Comparison of ENCODE assay signal across 1 fruit fly cellular context in the genomic region with DNA sequence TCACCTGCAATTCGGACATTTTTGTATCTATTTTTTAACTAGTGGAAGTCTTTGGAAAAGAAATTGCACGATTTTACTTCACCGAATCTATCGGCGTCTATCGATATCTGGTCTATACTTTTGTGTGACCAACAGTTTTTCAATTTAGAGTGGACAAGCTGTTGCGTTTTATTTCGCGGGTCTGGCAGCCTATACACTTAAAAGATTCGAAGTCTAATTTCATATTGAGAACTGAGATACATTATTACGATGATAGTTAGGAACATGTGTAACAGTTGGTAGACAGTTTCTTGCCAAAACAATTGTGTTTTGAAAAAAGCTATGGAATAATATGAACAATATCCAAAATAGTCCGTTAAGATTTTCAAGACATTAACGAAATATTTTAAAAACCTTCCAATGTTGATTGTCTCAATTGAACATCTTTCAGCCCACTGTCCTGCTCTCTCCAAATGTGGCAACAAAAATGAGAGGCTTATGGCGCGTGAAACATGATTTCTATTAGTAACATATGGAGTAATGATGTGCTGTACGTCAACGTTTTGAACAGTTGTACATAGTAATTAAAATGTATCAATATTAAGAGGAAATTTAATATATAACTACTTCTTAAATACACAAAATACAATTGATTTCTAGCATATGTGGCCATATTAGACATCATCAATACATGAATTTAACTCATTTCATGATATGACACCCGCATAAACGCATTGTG.
TF ChIP-seq lines count a peak whose summit lies in the region.

A gene (minus strand): TSS at position 146 of the 718 bp plus-strand sequence.

TF ChIP-seq in whole organism, embryonic, 481 proteins besides CTCF, POLR2A, EP300 and RAD21 (continued from another document and continues in another):
- peak; percentile 95 for TF ChIP-seq Dip3 (GFP tag; optimal IDR thresholded peaks at IDR 0.05; lab: Kevin White, UChicago)
- TF ChIP-seq amos (GFP tag; IDR thresholded peaks at IDR 0.05; lab: Robert Waterston, UW; ENCODE audit: partially characterized antibody): peak; percentile 81
- peak; percentile 89 for TF ChIP-seq sens-2 (GFP tag; IDR thresholded peaks at IDR 0.05; lab: Robert Waterston, UW)
- TF ChIP-seq Stat92E (GFP tag; optimal IDR thresholded peaks at IDR 0.05; lab: Kevin White, UChicago): peak in 1 of 3 experiments; percentile 97
- peak; percentile 71 for TF ChIP-seq CG1024 (GFP tag; IDR thresholded peaks at IDR 0.05; lab: Robert Waterston, UW)
- TF ChIP-seq chinmo (GFP tag; IDR thresholded peaks at IDR 0.05; lab: Robert Waterston, UW; ENCODE audit: partially characterized antibody): peak; percentile 57; the same call in 1 of the 4 replicates
- TF ChIP-seq CG12299 (tag; optimal IDR thresholded peaks at IDR 0.05; lab: Kevin White, UChicago): peak; percentile 99
- peak; percentile 96 for TF ChIP-seq CG11723 (GFP tag; optimal IDR thresholded peaks at IDR 0.05; lab: Kevin White, UChicago)
- peak; percentile 88 for TF ChIP-seq klu (GFP tag; IDR thresholded peaks at IDR 0.05; lab: Robert Waterston, UW)
- peak; percentile 57; the same call in 2 of the 3 replicates for TF ChIP-seq jigr1 (GFP tag; IDR thresholded peaks at IDR 0.05; lab: Robert Waterston, UW)
- TF ChIP-seq slp2 (GFP tag; optimal IDR thresholded peaks at IDR 0.05; lab: Kevin White, UChicago): peak; percentile 91
- peak; percentile 90 for TF ChIP-seq NK7.1 (GFP tag; optimal IDR thresholded peaks at IDR 0.05; lab: Kevin White, UChicago)
- peak; percentile 98 for TF ChIP-seq CG4282 (GFP tag; optimal IDR thresholded peaks at IDR 0.05; lab: Kevin White, UChicago)
- peak; percentile 77 for TF ChIP-seq knrl (GFP tag; IDR thresholded peaks at IDR 0.05; lab: Robert Waterston, UW; ENCODE audit: partially characterized antibody)
- TF ChIP-seq CG2120 (GFP tag; optimal IDR thresholded peaks at IDR 0.05; lab: Kevin White, UChicago): peak; percentile 98
- TF ChIP-seq Elba2 (GFP tag; optimal IDR thresholded peaks at IDR 0.05; lab: Kevin White, UChicago): peak; percentile 60
- TF ChIP-seq stc (GFP tag; IDR thresholded peaks at IDR 0.05; lab: Robert Waterston, UW): peak; percentile 81
- peak; percentile 74 for TF ChIP-seq bigmax (GFP tag; optimal IDR thresholded peaks at IDR 0.05; lab: Kevin White, UChicago)
- peak; percentile 99 for TF ChIP-seq CG10543 (GFP tag; optimal IDR thresholded peaks at IDR 0.05; lab: Kevin White, UChicago)
- TF ChIP-seq gsb-n (tag; optimal IDR thresholded peaks at IDR 0.05; lab: Kevin White, UChicago): peak; percentile 98
- peak; percentile 97 for TF ChIP-seq CG12769 (tag; optimal IDR thresholded peaks at IDR 0.05; lab: Kevin White, UChicago)
- peak; percentile 76 for TF ChIP-seq Oaz (GFP tag; IDR thresholded peaks at IDR 0.05; lab: Robert Waterston, UW)
- TF ChIP-seq CG30020 (tag; optimal IDR thresholded peaks at IDR 0.05; lab: Kevin White, UChicago): peak; percentile 90
- TF ChIP-seq fru (optimal IDR thresholded peaks at IDR 0.05; lab: Kevin White, UChicago): no peak
- peak; percentile 93 for TF ChIP-seq Ptx1 (GFP tag; IDR thresholded peaks at IDR 0.05; lab: Robert Waterston, UW)
- peak; percentile 97 for TF ChIP-seq CHES-1-like (GFP tag; optimal IDR thresholded peaks at IDR 0.05; lab: Kevin White, UChicago)
- TF ChIP-seq ssp (GFP tag; IDR thresholded peaks at IDR 0.05; lab: Robert Waterston, UW): peak; percentile 87
- peak; percentile 84 for TF ChIP-seq TFAM (GFP tag; optimal IDR thresholded peaks at IDR 0.05; lab: Kevin White, UChicago)
- peak; percentile 86 for TF ChIP-seq CG11085 (GFP tag; IDR thresholded peaks at IDR 0.05; lab: Robert Waterston, UW)
- peak; percentile 78 for TF ChIP-seq danr (GFP tag; IDR thresholded peaks at IDR 0.05; lab: Robert Waterston, UW)
- TF ChIP-seq CG11504 (tag; optimal IDR thresholded peaks at IDR 0.05; lab: Kevin White, UChicago): peak; percentile 96
- TF ChIP-seq Hr39 (optimal IDR thresholded peaks at IDR 0.05; lab: Kevin White, UChicago): no peak
- TF ChIP-seq CG2712 (tag; optimal IDR thresholded peaks at IDR 0.05; lab: Kevin White, UChicago): peak; percentile 99
- peak; percentile 98 for TF ChIP-seq CG6765 (GFP tag; optimal IDR thresholded peaks at IDR 0.05; lab: Kevin White, UChicago)
- TF ChIP-seq pfk (GFP tag; optimal IDR thresholded peaks at IDR 0.05; lab: Kevin White, UChicago): peak; percentile 71
- peak; percentile 96 for TF ChIP-seq CG10209 (GFP tag; optimal IDR thresholded peaks at IDR 0.05; lab: Kevin White, UChicago)
- TF ChIP-seq Side (GFP tag; optimal IDR thresholded peaks at IDR 0.05; lab: Kevin White, UChicago): peak; percentile 97
- no peak for TF ChIP-seq Tbp (GFP tag; optimal IDR thresholded peaks at IDR 0.05; lab: Kevin White, UChicago)
- peak; percentile 93 for TF ChIP-seq CG7745 (tag; optimal IDR thresholded peaks at IDR 0.05; lab: Kevin White, UChicago)
- TF ChIP-seq D (optimal IDR thresholded peaks at IDR 0.05; lab: Kevin White, UChicago): no peak
- peak; percentile 95 for TF ChIP-seq D (GFP tag; optimal IDR thresholded peaks at IDR 0.05; lab: Kevin White, UChicago)
- peak; percentile 99 for TF ChIP-seq zf30C (GFP tag; optimal IDR thresholded peaks at IDR 0.05; lab: Kevin White, UChicago)
- TF ChIP-seq dimm (GFP tag; IDR thresholded peaks at IDR 0.05; lab: Robert Waterston, UW): peak; percentile 79
- peak; percentile 75 for TF ChIP-seq emc (GFP tag; optimal IDR thresholded peaks at IDR 0.05; lab: Kevin White, UChicago)
- TF ChIP-seq Ssrp (tag; optimal IDR thresholded peaks at IDR 0.05; lab: Kevin White, UChicago): peak; percentile 93
- TF ChIP-seq CG1602 (GFP tag; optimal IDR thresholded peaks at IDR 0.05; lab: Kevin White, UChicago): peak; percentile 86
- TF ChIP-seq Hand (GFP tag; optimal IDR thresholded peaks at IDR 0.05; lab: Kevin White, UChicago): peak; percentile 99
- TF ChIP-seq pb (GFP tag; optimal IDR thresholded peaks at IDR 0.05; lab: Kevin White, UChicago): peak; percentile 90
- TF ChIP-seq disco-r (GFP tag; optimal IDR thresholded peaks at IDR 0.05; lab: Kevin White, UChicago): peak; percentile 82
- TF ChIP-seq CG1529 (GFP tag; optimal IDR thresholded peaks at IDR 0.05; lab: Kevin White, UChicago): peak; percentile 94
- TF ChIP-seq CG4820 (GFP tag; optimal IDR thresholded peaks at IDR 0.05; lab: Kevin White, UChicago): peak; percentile 100
- peak; percentile 59; the same call in 1 of the 2 replicates for TF ChIP-seq tna (GFP tag; IDR thresholded peaks at IDR 0.05; lab: Robert Waterston, UW; ENCODE audit: partially characterized antibody)
- TF ChIP-seq B-H2 (GFP tag; optimal IDR thresholded peaks at IDR 0.05; lab: Kevin White, UChicago): peak; percentile 97
- peak; percentile 91 for TF ChIP-seq CG6272 (GFP tag; IDR thresholded peaks at IDR 0.05; lab: Robert Waterston, UW)
- no peak for TF ChIP-seq cg (GFP tag; optimal IDR thresholded peaks at IDR 0.05; lab: Kevin White, UChicago)
- peak; percentile 91 for TF ChIP-seq Lhr (GFP tag; optimal IDR thresholded peaks at IDR 0.05; lab: Kevin White, UChicago)
- peak; percentile 78 for TF ChIP-seq CG18011 (GFP tag; optimal IDR thresholded peaks at IDR 0.05; lab: Kevin White, UChicago)
- TF ChIP-seq Nf-YC (tag; optimal IDR thresholded peaks at IDR 0.05; lab: Kevin White, UChicago): peak; percentile 93
- TF ChIP-seq Dek (tag; optimal IDR thresholded peaks at IDR 0.05; lab: Kevin White, UChicago): peak; percentile 94
- peak; percentile 96 for TF ChIP-seq CG18619 (GFP tag; optimal IDR thresholded peaks at IDR 0.05; lab: Kevin White, UChicago)
- TF ChIP-seq esg (GFP tag; conservative IDR thresholded peaks at IDR 0.05; lab: Robert Waterston, UW): peak; percentile 88
- peak; percentile 94 for TF ChIP-seq CG18476 (GFP tag; optimal IDR thresholded peaks at IDR 0.05; lab: Kevin White, UChicago)
- TF ChIP-seq ind (GFP tag; optimal IDR thresholded peaks at IDR 0.05; lab: Kevin White, UChicago): peak; percentile 92
- TF ChIP-seq maf-S (GFP tag; optimal IDR thresholded peaks at IDR 0.05; lab: Kevin White, UChicago): peak; percentile 95
- TF ChIP-seq sens (GFP tag; lab: Kevin White, UChicago): peak; percentile 99
- TF ChIP-seq gcm2 (GFP tag; optimal IDR thresholded peaks at IDR 0.05; lab: Kevin White, UChicago): peak; percentile 82
- TF ChIP-seq Scr (GFP tag; IDR thresholded peaks at IDR 0.05; lab: Robert Waterston, UW; ENCODE audit: partially characterized antibody): peak; percentile 78
- TF ChIP-seq CG3407 (GFP tag; optimal IDR thresholded peaks at IDR 0.05; lab: Kevin White, UChicago): peak; percentile 91
- TF ChIP-seq C15 (GFP tag; IDR thresholded peaks at IDR 0.05; lab: Robert Waterston, UW): peak; percentile 90
- TF ChIP-seq CG34224 (GFP tag; IDR thresholded peaks at IDR 0.05; lab: Robert Waterston, UW; ENCODE audit: partially characterized antibody): peak; percentile 83; the same call in 2 of the 3 replicates
- TF ChIP-seq CG10366 (GFP tag; IDR thresholded peaks at IDR 0.05; lab: Robert Waterston, UW): peak; percentile 78
- TF ChIP-seq Awh (GFP tag; IDR thresholded peaks at IDR 0.05; lab: Robert Waterston, UW): peak; percentile 86
- TF ChIP-seq HLH4C (GFP tag; IDR thresholded peaks at IDR 0.05; lab: Robert Waterston, UW; ENCODE audit: partially characterized antibody): peak; percentile 68; the same call in 1 of the 3 replicates
- peak; percentile 68 for TF ChIP-seq ato (GFP tag; IDR thresholded peaks at IDR 0.05; lab: Robert Waterston, UW; ENCODE audit: partially characterized antibody)
- peak; percentile 98 for TF ChIP-seq CG2202 (tag; optimal IDR thresholded peaks at IDR 0.05; lab: Kevin White, UChicago)
- TF ChIP-seq Sox100B (GFP tag; optimal IDR thresholded peaks at IDR 0.05; lab: Kevin White, UChicago): peak; percentile 97
- peak; percentile 90 for TF ChIP-seq HLH3B (GFP tag; IDR thresholded peaks at IDR 0.05; lab: Robert Waterston, UW)
- TF ChIP-seq dmrt11E (tag; optimal IDR thresholded peaks at IDR 0.05; lab: Kevin White, UChicago): peak; percentile 98
- TF ChIP-seq CG7963 (GFP tag; IDR thresholded peaks at IDR 0.05; lab: Robert Waterston, UW; ENCODE audit: partially characterized antibody): peak; percentile 68; the same call in 2 of the 3 replicates
- peak; percentile 88 for TF ChIP-seq Myb (GFP tag; optimal IDR thresholded peaks at IDR 0.05; lab: Kevin White, UChicago)
- TF ChIP-seq CG17328 (GFP tag; IDR thresholded peaks at IDR 0.05; lab: Robert Waterston, UW): peak; percentile 81
- TF ChIP-seq rib (GFP tag; IDR thresholded peaks at IDR 0.05; lab: Robert Waterston, UW): peak; percentile 84
- TF ChIP-seq CG14860 (GFP tag; IDR thresholded peaks at IDR 0.05; lab: Robert Waterston, UW; ENCODE audit: partially characterized antibody): peak; percentile 74
- peak; percentile 99 for TF ChIP-seq PHDP (tag; optimal IDR thresholded peaks at IDR 0.05; lab: Kevin White, UChicago)
- TF ChIP-seq Camta (GFP tag; optimal IDR thresholded peaks at IDR 0.05; lab: Kevin White, UChicago): peak; percentile 95
- peak; percentile 83 for TF ChIP-seq CG10274 (GFP tag; optimal IDR thresholded peaks at IDR 0.05; lab: Kevin White, UChicago)
- peak; percentile 97 for TF ChIP-seq Spps (tag; optimal IDR thresholded peaks at IDR 0.05; lab: Kevin White, UChicago)
- peak; percentile 80 for TF ChIP-seq Rx (GFP tag; IDR thresholded peaks at IDR 0.05; lab: Robert Waterston, UW)
- peak; percentile 93 for TF ChIP-seq lmd (GFP tag; IDR thresholded peaks at IDR 0.05; lab: Robert Waterston, UW)
- peak; percentile 91 for TF ChIP-seq Ets97D (GFP tag; optimal IDR thresholded peaks at IDR 0.05; lab: Kevin White, UChicago)
- peak; percentile 95 for TF ChIP-seq CG1603 (tag; optimal IDR thresholded peaks at IDR 0.05; lab: Kevin White, UChicago)
- peak; percentile 95 for TF ChIP-seq fd64A (GFP tag; optimal IDR thresholded peaks at IDR 0.05; lab: Kevin White, UChicago)
- TF ChIP-seq CG11093 (GFP tag; IDR thresholded peaks at IDR 0.05; lab: Robert Waterston, UW): peak; percentile 84
- TF ChIP-seq CG6689 (GFP tag; IDR thresholded peaks at IDR 0.05; lab: Robert Waterston, UW): peak; percentile 88
- peak; percentile 93 to 96 for TF ChIP-seq dpn (GFP tag; optimal IDR thresholded peaks at IDR 0.05; lab: Kevin White, UChicago)
- peak; percentile 89 for TF ChIP-seq unc-4 (GFP tag; IDR thresholded peaks at IDR 0.05; lab: Robert Waterston, UW; ENCODE audit: partially characterized antibody)
- TF ChIP-seq vvl (GFP tag; IDR thresholded peaks at IDR 0.05; lab: Robert Waterston, UW): peak; percentile 95
- TF ChIP-seq CG14014 (GFP tag; IDR thresholded peaks at IDR 0.05; lab: Robert Waterston, UW): peak; percentile 93
- peak; percentile 92 for TF ChIP-seq en (GFP tag; optimal IDR thresholded peaks at IDR 0.05; lab: Kevin White, UChicago)
- peak; percentile 99 for TF ChIP-seq Med (GFP tag; lab: Kevin White, UChicago)
- peak; percentile 88 for TF ChIP-seq Ada2b (GFP tag; IDR thresholded peaks at IDR 0.05; lab: Robert Waterston, UW)
- peak; percentile 84 for TF ChIP-seq MBD-R2 (GFP tag; IDR thresholded peaks at IDR 0.05; lab: Robert Waterston, UW)
- TF ChIP-seq Kr (GFP tag; optimal IDR thresholded peaks at IDR 0.05; lab: Kevin White, UChicago): peak; percentile 92
- TF ChIP-seq CG12659 (GFP tag; optimal IDR thresholded peaks at IDR 0.05; lab: Kevin White, UChicago): peak; percentile 97
- TF ChIP-seq ham (GFP tag; IDR thresholded peaks at IDR 0.05; lab: Robert Waterston, UW): peak; percentile 50; the same call in 1 of the 2 replicates
- TF ChIP-seq CG3847 (GFP tag; IDR thresholded peaks at IDR 0.05; lab: Robert Waterston, UW): peak; percentile 95
- TF ChIP-seq CG6254 (GFP tag; optimal IDR thresholded peaks at IDR 0.05; lab: Kevin White, UChicago): peak; percentile 94
- TF ChIP-seq CG42726 (GFP tag; IDR thresholded peaks at IDR 0.05; lab: Robert Waterston, UW; ENCODE audit: partially characterized antibody): peak; percentile 74
- TF ChIP-seq CG1233 (GFP tag; optimal IDR thresholded peaks at IDR 0.05; lab: Kevin White, UChicago): peak; percentile 97
- TF ChIP-seq CG9437 (GFP tag; optimal IDR thresholded peaks at IDR 0.05; lab: Kevin White, UChicago): peak; percentile 93
- TF ChIP-seq CG4360 (GFP tag; IDR thresholded peaks at IDR 0.05; lab: Robert Waterston, UW): peak; percentile 64
- TF ChIP-seq CG15479 (GFP tag; optimal IDR thresholded peaks at IDR 0.05; lab: Kevin White, UChicago): peak; percentile 33
- TF ChIP-seq eyg (GFP tag; optimal IDR thresholded peaks at IDR 0.05; lab: Kevin White, UChicago): peak; percentile 93
- TF ChIP-seq bcd (GFP tag; optimal IDR thresholded peaks at IDR 0.05; lab: Kevin White, UChicago): peak; percentile 92
- peak; percentile 98 for TF ChIP-seq HHEX (GFP tag; optimal IDR thresholded peaks at IDR 0.05; lab: Kevin White, UChicago)
- TF ChIP-seq Dad (GFP tag; optimal IDR thresholded peaks at IDR 0.05; lab: Kevin White, UChicago): peak; percentile 91
- TF ChIP-seq Hmx (GFP tag; optimal IDR thresholded peaks at IDR 0.05; lab: Kevin White, UChicago): peak; percentile 90
- peak in 1 of 2 experiments; percentile 99 for TF ChIP-seq Eip74EF (GFP tag; optimal IDR thresholded peaks at IDR 0.05; lab: Kevin White, UChicago)
- peak; percentile 82 for TF ChIP-seq CG6654 (GFP tag; optimal IDR thresholded peaks at IDR 0.05; lab: Kevin White, UChicago)
